Fruit fly (Drosophila melanogaster): ENCODE data around the gene COX7B.

COX7B gene

dm6 chr3L:17421319-17421718 lies 4.0 kb upstream of the COX7B start, which contains the start of gene blot:
Gene blot, minus strand, starts transcription at chr3L:17421514.
- no peak for TF ChIP-seq brk (GFP tag; optimal IDR thresholded peaks at IDR 0.05)
- no peak for TF ChIP-seq pan (optimal IDR thresholded peaks at IDR 0.05)
- TF ChIP-seq jim (GFP tag; optimal IDR thresholded peaks at IDR 0.05) = no peak
- TF ChIP-seq Rel (GFP tag; optimal IDR thresholded peaks at IDR 0.05) = peak; percentile 6
- TF ChIP-seq Rel (tag; optimal IDR thresholded peaks at IDR 0.05) = no peak
- peak; percentile 12 for TF ChIP-seq Sp1 (GFP tag; optimal IDR thresholded peaks at IDR 0.05)
- TF ChIP-seq fru (GFP tag; optimal IDR thresholded peaks at IDR 0.05) = no peak
- TF ChIP-seq dmrt93B (GFP tag; optimal IDR thresholded peaks at IDR 0.05) = no peak
- TF ChIP-seq Vsx2 (GFP tag; optimal IDR thresholded peaks at IDR 0.05; ENCODE audit: partially characterized antibody) = peak; percentile 70
- no peak for TF ChIP-seq h (GFP tag; optimal IDR thresholded peaks at IDR 0.05)
- peak; percentile 93 to 94 for TF ChIP-seq dl (GFP tag; optimal IDR thresholded peaks at IDR 0.05; ENCODE audit: insufficient read depth in 1 of 2, partially characterized antibody in 2 of 2)
- TF ChIP-seq dsf (GFP tag; optimal IDR thresholded peaks at IDR 0.05; ENCODE audit: borderline replicate concordance) = no peak
- no peak for TF ChIP-seq CrebA (GFP tag; optimal IDR thresholded peaks at IDR 0.05; ENCODE audit: borderline replicate concordance)
- no peak for TF ChIP-seq CG32264 (GFP tag; optimal IDR thresholded peaks at IDR 0.05)
- no peak for TF ChIP-seq ey (GFP tag; optimal IDR thresholded peaks at IDR 0.05)
- peak; percentile 15 for TF ChIP-seq rgr (GFP tag; optimal IDR thresholded peaks at IDR 0.05)
- peak; percentile 96 for TF ChIP-seq Dif (GFP tag; optimal IDR thresholded peaks at IDR 0.05; ENCODE audit: partially characterized antibody)
- no peak for TF ChIP-seq foxo (GFP tag; optimal IDR thresholded peaks at IDR 0.05)
- peak; percentile 57 for TF ChIP-seq Hr83 (GFP tag; optimal IDR thresholded peaks at IDR 0.05; ENCODE audit: poor library complexity, severe bottlenecking)
- TF ChIP-seq N (GFP tag; optimal IDR thresholded peaks at IDR 0.05) = no peak

dm6 chr3L:17427013-17427412 lies 1.7 kb downstream of the COX7B start, which contains the start of gene Polr3G:
Gene Polr3G, minus strand, starts transcription at chr3L:17427130.
- TF ChIP-seq h (GFP tag; optimal IDR thresholded peaks at IDR 0.05) (peak; percentile 22), pan (optimal IDR thresholded peaks at IDR 0.05) (no peak), sv (GFP tag; optimal IDR thresholded peaks at IDR 0.05) (peak; percentile 41), woc (GFP tag; optimal IDR thresholded peaks at IDR 0.05) (peak; percentile 68), tai (GFP tag; optimal IDR thresholded peaks at IDR 0.05) (no peak), Hnf4 (GFP tag; optimal IDR thresholded peaks at IDR 0.05) (peak; percentile 27), ey (GFP tag; optimal IDR thresholded peaks at IDR 0.05) (peak; percentile 8), brk (GFP tag; optimal IDR thresholded peaks at IDR 0.05) (peak; percentile 54), foxo (GFP tag; optimal IDR thresholded peaks at IDR 0.05) (peak in 1 of 2 experiments; percentile 26)

dm6 chr3L:17428779-17429178 lies 3.5 kb downstream of the COX7B start, which contains the start of gene Gorab:
Gene Gorab, minus strand, starts transcription at chr3L:17428836.
- TF ChIP-seq Rel (GFP tag; optimal IDR thresholded peaks at IDR 0.05) (no peak), Rel (tag; optimal IDR thresholded peaks at IDR 0.05) (peak; percentile 59), Hr78 (GFP tag; optimal IDR thresholded peaks at IDR 0.05) (no peak), h (GFP tag; optimal IDR thresholded peaks at IDR 0.05) (peak; percentile 92), dl (GFP tag; optimal IDR thresholded peaks at IDR 0.05; ENCODE audit: insufficient read depth in 1 of 2, partially characterized antibody in 2 of 2) (no peak), CrebA (GFP tag; optimal IDR thresholded peaks at IDR 0.05; ENCODE audit: borderline replicate concordance) (no peak), CG32264 (GFP tag; optimal IDR thresholded peaks at IDR 0.05) (peak; percentile 75), Vsx2 (GFP tag; optimal IDR thresholded peaks at IDR 0.05; ENCODE audit: partially characterized antibody) (no peak), Dif (GFP tag; optimal IDR thresholded peaks at IDR 0.05; ENCODE audit: partially characterized antibody) (no peak), GATAd (GFP tag; optimal IDR thresholded peaks at IDR 0.05) (peak; percentile 67), rgr (GFP tag; optimal IDR thresholded peaks at IDR 0.05) (peak; percentile 89), Hnf4 (GFP tag; optimal IDR thresholded peaks at IDR 0.05) (peak; percentile 88), dsf (GFP tag; optimal IDR thresholded peaks at IDR 0.05; ENCODE audit: borderline replicate concordance) (peak; percentile 70), tai (GFP tag; optimal IDR thresholded peaks at IDR 0.05) (no peak), CG9705 (GFP tag; optimal IDR thresholded peaks at IDR 0.05) (peak; percentile 67), dmrt93B (GFP tag; optimal IDR thresholded peaks at IDR 0.05) (peak; percentile 87), N (GFP tag; optimal IDR thresholded peaks at IDR 0.05) (no peak), OdsH (GFP tag; optimal IDR thresholded peaks at IDR 0.05) (peak; percentile 84), Dfd (GFP tag; optimal IDR thresholded peaks at IDR 0.05) (no peak), br (GFP tag; optimal IDR thresholded peaks at IDR 0.05) (peak; percentile 74), Myc (optimal IDR thresholded peaks at IDR 0.05) (no peak), ey (GFP tag; optimal IDR thresholded peaks at IDR 0.05) (peak; percentile 87), Hr83 (GFP tag; optimal IDR thresholded peaks at IDR 0.05; ENCODE audit: poor library complexity, severe bottlenecking) (peak; percentile 74), Abd-B (GFP tag; optimal IDR thresholded peaks at IDR 0.05) (no peak), psq (GFP tag; optimal IDR thresholded peaks at IDR 0.05) (peak; percentile 78), Mio (GFP tag; optimal IDR thresholded peaks at IDR 0.05) (peak; percentile 2), brk (GFP tag; optimal IDR thresholded peaks at IDR 0.05) (peak; percentile 74), woc (GFP tag; optimal IDR thresholded peaks at IDR 0.05) (peak; percentile 70), HLH106 (tag; optimal IDR thresholded peaks at IDR 0.05) (peak; percentile 92), fru (GFP tag; optimal IDR thresholded peaks at IDR 0.05) (peak; percentile 80), foxo (GFP tag; optimal IDR thresholded peaks at IDR 0.05) (peak in 1 of 2 experiments; percentile 87), jim (GFP tag; optimal IDR thresholded peaks at IDR 0.05) (peak; percentile 50), pan (optimal IDR thresholded peaks at IDR 0.05) (no peak), sv (GFP tag; optimal IDR thresholded peaks at IDR 0.05) (peak; percentile 87), Sp1 (GFP tag; optimal IDR thresholded peaks at IDR 0.05) (peak; percentile 72), Jra (GFP tag; optimal IDR thresholded peaks at IDR 0.05) (peak; percentile 56), usp (GFP tag; optimal IDR thresholded peaks at IDR 0.05) (no peak), lola (GFP tag; optimal IDR thresholded peaks at IDR 0.05) (no peak), sage (GFP tag; optimal IDR thresholded peaks at IDR 0.05) (peak; percentile 77)
